Fruit fly (Drosophila melanogaster) whole organism: ENCODE results near the gene Ufl1.

Experiments
- CG8478 ChIP-seq: fragments of >200 bp; optimal IDR thresholded peaks from 2 replicates; lab custom pipeline; 2018; ENCODE audit warnings: inconsistent platforms
- Dll ChIP-seq: fragments of >200 bp; optimal IDR thresholded peaks from 2 replicates; lab custom pipeline; 2017
- EcR ChIP-seq, 2 experiments: fragments of >200 bp; optimal IDR thresholded peaks; 2 replicates each; lab custom pipeline; 2017; ENCODE audit warnings: missing biosample characterization in 2 of 2, missing genetic modification characterization in 2 of 2, missing genetic modification reagents in 2 of 2
- pan ChIP-seq: fragments of >200 bp; optimal IDR thresholded peaks from 2 replicates; lab custom pipeline; 2017
- psq ChIP-seq: fragments of >200 bp; optimal IDR thresholded peaks from 2 replicates; lab custom pipeline; 2017
- usp ChIP-seq: fragments of >200 bp; optimal IDR thresholded peaks from 2 replicates; lab custom pipeline; 2017; ENCODE audit warnings: missing biosample characterization, missing genetic modification characterization, mixed read lengths

Gene Ufl1

DNA sequence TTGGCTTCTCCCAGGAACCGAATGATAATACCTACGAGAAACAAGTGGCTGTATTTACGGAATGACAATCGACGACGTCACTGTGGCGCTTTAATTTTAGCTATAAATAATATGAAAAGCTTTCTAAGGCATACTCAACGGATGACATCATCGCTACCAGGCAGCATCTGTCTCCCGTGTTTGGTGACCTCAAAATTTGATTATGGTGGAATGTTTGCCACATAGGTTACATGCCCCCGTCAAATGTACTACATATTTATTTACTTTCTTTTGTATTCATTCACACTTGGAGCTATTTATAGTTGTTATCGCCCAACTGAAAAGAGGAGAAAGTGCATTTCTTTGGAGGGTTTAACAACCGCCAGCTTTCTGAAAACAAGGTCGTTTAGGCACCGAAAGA, 8.0 kb downstream of the Ufl1 start:
- TF ChIP-seq Dll (lab: Kevin White, UChicago) (no peak), pan (lab: Kevin White, UChicago) (no peak), CG8478 (lab: Kevin White, UChicago) (no peak), psq (lab: Kevin White, UChicago) (no peak), usp (GFP tag; lab: Kevin White, UChicago) (no peak), EcR (GFP tag; optimal IDR thresholded peaks at IDR 0.05; lab: Kevin White, UChicago) (no peak)

- TF ChIP-seq CG8478 (lab: Kevin White, UChicago) (no peak), psq (lab: Kevin White, UChicago) (no peak), pan (lab: Kevin White, UChicago) (no peak), Dll (lab: Kevin White, UChicago) (no peak), EcR (GFP tag; optimal IDR thresholded peaks at IDR 0.05; lab: Kevin White, UChicago) (no peak), usp (GFP tag; lab: Kevin White, UChicago) (no peak)
Measured at dm6 chr3R:7061875-7062274, 12.4 kb downstream of the Ufl1 start, which contains the start of gene Mst84B. Gene Mst84B (plus strand): TSS chr3R:7062175.

DNA sequence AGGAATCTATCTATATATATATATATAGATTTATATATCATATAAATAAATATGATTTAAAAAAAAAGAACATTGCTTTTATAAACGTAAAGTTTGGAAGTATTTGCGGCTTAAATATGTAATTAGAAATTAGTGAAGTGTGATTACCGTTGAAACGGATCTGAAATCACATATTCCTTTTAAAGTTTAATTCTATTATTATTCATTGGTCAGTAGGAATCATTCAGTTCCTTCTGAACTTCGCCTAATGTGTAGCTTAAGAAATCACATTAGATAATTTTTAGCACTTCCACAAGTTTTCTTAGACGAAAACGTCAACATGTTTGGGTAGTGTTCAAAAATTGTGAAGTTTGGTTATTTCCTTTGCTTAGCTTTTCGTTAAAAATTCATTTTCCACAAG, 13.8 kb downstream of the Ufl1 start, which contains the start of gene djl:
djl (plus strand) TSS at position 301 of the 400 bp plus-strand sequence.
- no peak for TF ChIP-seq usp (GFP tag; lab: Kevin White, UChicago)
- no peak for TF ChIP-seq psq (lab: Kevin White, UChicago)
- no peak for TF ChIP-seq CG8478 (lab: Kevin White, UChicago)
- no peak for TF ChIP-seq pan (lab: Kevin White, UChicago)
- no peak for TF ChIP-seq EcR (GFP tag; optimal IDR thresholded peaks at IDR 0.05; lab: Kevin White, UChicago)
- no peak for TF ChIP-seq Dll (lab: Kevin White, UChicago)

DNA sequence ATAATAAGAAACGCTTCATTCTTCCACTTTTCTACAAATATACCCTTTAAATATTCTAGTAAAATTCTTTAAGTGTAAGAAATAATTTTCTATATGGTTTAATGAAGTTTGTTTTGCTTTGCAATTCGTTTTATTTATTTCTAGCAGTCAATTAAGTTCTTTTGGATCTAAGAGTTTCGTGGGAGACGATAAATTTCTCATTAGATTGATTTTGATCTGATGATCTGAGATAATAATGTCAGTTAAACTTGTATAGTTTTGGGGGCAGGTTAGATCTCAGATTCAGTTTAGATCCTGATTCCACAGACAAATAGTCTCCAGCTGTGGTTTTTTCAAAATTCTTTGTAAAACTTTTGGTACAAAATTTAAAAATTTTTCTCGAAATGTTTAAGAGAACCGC, 15.2 kb downstream of the Ufl1 start, which contains the start of gene dj:
dj (plus strand) TSS at position 301 of the 400 bp plus-strand sequence.
- TF ChIP-seq Dll (lab: Kevin White, UChicago), result no peak
- TF ChIP-seq EcR (GFP tag; optimal IDR thresholded peaks at IDR 0.05; lab: Kevin White, UChicago), result no peak
- no peak for TF ChIP-seq usp (GFP tag; lab: Kevin White, UChicago)
- no peak for TF ChIP-seq pan (lab: Kevin White, UChicago)
- TF ChIP-seq psq (lab: Kevin White, UChicago), result no peak
- TF ChIP-seq CG8478 (lab: Kevin White, UChicago), result no peak

- TF ChIP-seq pan (lab: Kevin White, UChicago) (no peak), CG8478 (lab: Kevin White, UChicago) (no peak), EcR (GFP tag; optimal IDR thresholded peaks at IDR 0.05; lab: Kevin White, UChicago) (no peak), Dll (lab: Kevin White, UChicago) (no peak), usp (GFP tag; lab: Kevin White, UChicago) (no peak), psq (lab: Kevin White, UChicago) (no peak)
Measured at dm6 chr3R:7058017-7058416, 16.2 kb downstream of the Ufl1 start.

DNA sequence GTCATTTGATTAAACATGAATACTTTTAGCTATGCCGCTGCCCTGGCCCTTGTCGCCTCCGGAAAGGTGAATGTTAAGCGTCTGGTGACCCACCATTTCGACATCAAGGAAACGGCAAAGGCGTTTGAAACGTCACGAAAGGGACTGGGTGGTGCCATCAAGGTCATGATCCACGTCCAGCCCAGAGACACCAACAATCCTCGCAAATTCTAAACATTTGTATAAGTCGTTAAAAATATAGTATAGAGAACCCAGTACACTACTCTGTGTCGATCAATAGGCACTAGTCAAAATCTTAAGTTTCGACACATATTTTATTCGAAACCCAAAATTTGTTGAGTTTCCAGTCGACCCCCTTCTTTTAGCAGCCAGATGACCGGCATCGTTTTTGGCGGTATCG, 20.0 kb downstream of the Ufl1 start, which contains the start of gene CG1979:
CG1979 (plus strand) TSS at position 301 of the 400 bp plus-strand sequence.
- TF ChIP-seq psq (lab: Kevin White, UChicago) (no peak), usp (GFP tag; lab: Kevin White, UChicago) (no peak), CG8478 (lab: Kevin White, UChicago) (no peak), Dll (lab: Kevin White, UChicago) (no peak), EcR (GFP tag; optimal IDR thresholded peaks at IDR 0.05; lab: Kevin White, UChicago) (no peak), pan (lab: Kevin White, UChicago) (no peak)

DNA sequence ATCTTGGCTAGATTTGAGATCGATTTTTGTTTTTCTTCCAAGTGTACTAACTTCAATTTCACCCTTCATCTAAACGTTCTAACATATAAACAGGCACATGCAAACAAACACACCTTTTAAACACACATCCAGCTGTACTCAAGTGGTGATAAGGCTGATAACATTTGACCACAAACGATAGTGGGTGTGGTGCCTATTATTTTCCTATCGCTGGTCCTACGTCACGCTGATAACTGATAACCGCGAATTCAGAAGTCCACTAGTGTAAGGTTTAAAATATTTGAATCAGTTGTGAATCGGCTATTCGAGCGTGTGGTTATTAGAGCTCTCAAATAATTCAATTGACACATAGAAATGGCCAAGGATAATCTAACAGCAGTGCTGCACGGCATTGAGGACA, 22.0 kb downstream of the Ufl1 start, which contains the start of gene Sodh1:
Sodh1 (plus strand) TSS at position 94 of the 400 bp plus-strand sequence.
- no peak for TF ChIP-seq psq (lab: Kevin White, UChicago)
- no peak for TF ChIP-seq pan (lab: Kevin White, UChicago)
- TF ChIP-seq EcR (GFP tag; optimal IDR thresholded peaks at IDR 0.05; lab: Kevin White, UChicago), result no peak
- TF ChIP-seq CG8478 (lab: Kevin White, UChicago), result no peak
- TF ChIP-seq usp (GFP tag; lab: Kevin White, UChicago), result no peak
- no peak for TF ChIP-seq Dll (lab: Kevin White, UChicago)

DNA sequence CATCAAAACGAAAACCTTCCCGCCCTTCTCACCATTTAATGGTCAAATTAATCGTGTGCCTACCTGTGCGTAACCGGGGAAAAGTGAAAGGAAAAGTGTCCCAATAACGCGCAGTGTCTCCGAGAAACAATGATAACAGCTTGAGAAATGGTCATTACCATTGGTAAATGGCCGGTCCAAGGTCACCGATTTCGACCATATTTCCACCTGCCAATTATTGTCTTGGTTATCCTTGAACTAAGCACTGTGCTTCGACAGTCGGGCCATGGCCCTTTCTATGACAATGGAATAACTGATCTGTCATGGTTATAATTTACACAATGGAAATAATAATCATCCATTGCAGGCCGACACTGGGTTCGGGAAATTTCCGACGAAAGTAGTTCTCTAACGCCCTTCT, 30.2 kb downstream of the Ufl1 start:
- TF ChIP-seq pan (lab: Kevin White, UChicago) (no peak), EcR (GFP tag; optimal IDR thresholded peaks at IDR 0.05; lab: Kevin White, UChicago) (no peak), psq (lab: Kevin White, UChicago) (no peak), CG8478 (lab: Kevin White, UChicago) (no peak), Dll (lab: Kevin White, UChicago) (no peak), usp (GFP tag; lab: Kevin White, UChicago) (no peak)

DNA sequence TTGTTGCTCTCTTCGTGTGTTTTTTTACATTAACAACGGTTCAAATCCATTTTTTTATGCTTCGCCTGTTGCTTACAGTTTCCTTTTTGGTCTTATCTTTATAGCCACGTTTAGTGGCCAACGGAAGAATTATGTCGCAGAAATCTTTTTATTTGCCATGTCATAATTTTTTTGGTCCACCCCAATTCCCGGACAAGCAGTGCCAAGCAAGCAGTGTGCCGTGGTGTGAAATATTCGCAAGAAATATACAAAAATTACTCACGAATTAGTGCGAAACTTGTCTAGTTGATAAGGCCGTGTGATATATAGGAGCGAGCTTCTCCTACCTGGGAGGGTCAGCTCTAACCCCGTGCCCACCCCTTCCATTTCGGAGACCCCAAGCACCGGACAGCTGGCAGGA, 33.4 kb downstream of the Ufl1 start:
- TF ChIP-seq psq (lab: Kevin White, UChicago), result no peak

dm6 chr3R:7037250-7037802, 36.9 kb downstream of the Ufl1 start:
- TF ChIP-seq CG8478 (lab: Kevin White, UChicago) (no peak), psq (lab: Kevin White, UChicago) (no peak), pan (lab: Kevin White, UChicago) (no peak), EcR (GFP tag; optimal IDR thresholded peaks at IDR 0.05; lab: Kevin White, UChicago) (no peak), Dll (lab: Kevin White, UChicago) (peak; percentile 85), usp (GFP tag; lab: Kevin White, UChicago) (no peak)

DNA sequence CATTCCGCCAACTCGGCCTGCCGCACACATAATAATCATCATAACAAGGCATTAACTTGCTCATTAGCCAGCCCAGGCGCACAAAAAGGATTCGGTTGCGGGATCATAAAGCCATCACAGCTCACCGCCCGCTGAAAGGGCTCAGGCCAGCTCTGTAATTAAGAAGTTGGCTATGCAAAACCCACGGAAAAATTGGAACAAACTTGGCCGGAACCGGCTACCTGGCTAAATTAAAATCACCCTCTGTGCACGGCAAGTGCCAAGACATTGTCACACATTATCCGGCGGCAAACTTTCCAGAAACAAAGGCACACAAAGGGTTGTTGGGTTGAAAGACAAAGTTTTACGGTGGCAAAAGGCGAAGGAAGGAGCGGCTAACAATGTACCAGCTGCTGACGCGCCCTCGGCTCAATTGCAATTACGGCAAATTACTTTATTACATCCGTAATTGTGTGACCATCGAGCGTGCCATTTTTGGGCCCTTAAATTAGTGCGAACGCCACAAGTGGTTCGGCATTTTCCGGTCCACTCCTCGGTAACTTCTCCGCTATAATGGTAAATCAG, 38.5 kb downstream of the Ufl1 start:
- TF ChIP-seq CG8478 (lab: Kevin White, UChicago) (no peak), usp (GFP tag; lab: Kevin White, UChicago) (no peak)
